Worm (Caenorhabditis elegans) whole organism, mixed stage, embryonic: Measurements from ENCODE around the gene irld-12.
"Not testable (repeated sequence)": the region's sequence is repeated elsewhere in the genome, so short reads cannot be mapped to it uniquely, and the experiment has no call there.

Experiments used
- M03D4.4 ChIP-seq: sonication (generic microtip); optimal IDR thresholded peaks from 2 replicates; lab custom pipeline; 2017; ENCODE audit warnings: mild to moderate bottlenecking, missing genetic modification characterization, missing compliant biosample characterization
- bed-3 ChIP-seq: fragments of 200-800 bp; sonication (Bioruptor generic); optimal IDR thresholded peaks from 3 replicates; lab custom pipeline; 2018; ENCODE audit warnings: mild to moderate bottlenecking, missing genetic modification characterization, moderate library complexity, missing compliant biosample characterization
- blmp-1 ChIP-seq: fragments of 150-350 bp; optimal IDR thresholded peaks from 2 replicates; lab custom pipeline; 2014; ENCODE audit warnings: missing biosample characterization, missing genetic modification characterization
- ceh-39 ChIP-seq: fragments of 150-350 bp; optimal IDR thresholded peaks from 2 replicates; lab custom pipeline; 2014; ENCODE audit warnings: missing biosample characterization, missing genetic modification characterization
- ceh-43 ChIP-seq: fragments of 200-800 bp; sonication (Bioruptor generic); optimal IDR thresholded peaks from 2 replicates; lab custom pipeline; 2018; ENCODE audit warnings: mild to moderate bottlenecking, missing genetic modification characterization, moderate library complexity, missing compliant biosample characterization
- ceh-83 ChIP-seq: fragments of 200-800 bp; sonication (Bioruptor generic); optimal IDR thresholded peaks from 2 replicates; lab custom pipeline; 2018; ENCODE audit warnings: mild to moderate bottlenecking, missing genetic modification characterization, missing compliant biosample characterization
- ces-1 ChIP-seq: fragments of 150-350 bp; optimal IDR thresholded peaks from 2 replicates; lab custom pipeline; 2014; ENCODE audit warnings: missing biosample characterization, missing genetic modification reagents, missing genetic modification characterization
- cnd-1 ChIP-seq: fragments of 200-800 bp; sonication (Bioruptor generic); optimal IDR thresholded peaks from 2 replicates; lab custom pipeline; 2018; ENCODE audit warnings: mild to moderate bottlenecking, missing genetic modification characterization, missing compliant biosample characterization
- drap-1 ChIP-seq: fragments of 200-800 bp; sonication (Bioruptor generic); optimal IDR thresholded peaks from 3 replicates; lab custom pipeline; 2018; ENCODE audit warnings: mild to moderate bottlenecking, missing genetic modification characterization, missing compliant biosample characterization
- elt-1 ChIP-seq: sonication (generic microtip); optimal IDR thresholded peaks from 2 replicates; lab custom pipeline; 2017; ENCODE audit warnings: missing genetic modification characterization, mild to moderate bottlenecking, missing compliant biosample characterization, antibody characterized with exemption, moderate library complexity, borderline replicate concordance; ENCODE audit not compliant: insufficient read depth
- elt-3 ChIP-seq: fragments of 150-350 bp; optimal IDR thresholded peaks from 2 replicates; lab custom pipeline; 2014; ENCODE audit warnings: missing biosample characterization, missing genetic modification characterization
- flh-1 ChIP-seq: fragments of 200-800 bp; sonication (Bioruptor generic); optimal IDR thresholded peaks from 2 replicates; lab custom pipeline; 2018; ENCODE audit warnings: mild to moderate bottlenecking, missing genetic modification characterization, moderate library complexity, missing compliant biosample characterization
- ham-2 ChIP-seq: fragments of 200-800 bp; sonication (Bioruptor generic); optimal IDR thresholded peaks from 2 replicates; lab custom pipeline; 2018; ENCODE audit warnings: mild to moderate bottlenecking, missing genetic modification characterization, missing compliant biosample characterization
- lin-13 ChIP-seq: fragments of 150-350 bp; optimal IDR thresholded peaks from 2 replicates; lab custom pipeline; 2014; ENCODE audit warnings: missing biosample characterization, missing genetic modification characterization
- lin-32 ChIP-seq: fragments of 200-800 bp; sonication (Bioruptor generic); optimal IDR thresholded peaks from 2 replicates; lab custom pipeline; 2018; ENCODE audit warnings: mild to moderate bottlenecking, missing genetic modification characterization, missing compliant biosample characterization
- mab-5 ChIP-seq: fragments of 150-350 bp; optimal IDR thresholded peaks from 2 replicates; lab custom pipeline; 2014; ENCODE audit warnings: missing biosample characterization, missing genetic modification characterization
- mep-1 ChIP-seq: fragments of 150-350 bp; optimal IDR thresholded peaks from 2 replicates; lab custom pipeline; 2017; ENCODE audit warnings: missing biosample characterization, missing genetic modification reagents, missing genetic modification characterization, inconsistent platforms
- nhr-12 ChIP-seq: fragments of 150-350 bp; optimal IDR thresholded peaks from 2 replicates; lab custom pipeline; 2014; ENCODE audit warnings: missing biosample characterization, missing genetic modification characterization
- nhr-237 ChIP-seq: fragments of 150-350 bp; optimal IDR thresholded peaks from 2 replicates; lab custom pipeline; 2014; ENCODE audit warnings: missing biosample characterization, missing genetic modification characterization
- nhr-28 ChIP-seq: fragments of 150-350 bp; optimal IDR thresholded peaks from 2 replicates; lab custom pipeline; 2014; ENCODE audit warnings: missing biosample characterization, missing genetic modification characterization
- nhr-76 ChIP-seq: sonication (generic microtip); optimal IDR thresholded peaks from 2 replicates; lab custom pipeline; 2017; ENCODE audit warnings: missing biosample characterization, missing genetic modification characterization
- pha-4 ChIP-seq: fragments of 150-350 bp; optimal IDR thresholded peaks from 2 replicates; lab custom pipeline; 2018; ENCODE audit warnings: missing biosample characterization, missing genetic modification reagents, missing genetic modification characterization
- sem-2 ChIP-seq: fragments of 200-800 bp; sonication (Bioruptor generic); optimal IDR thresholded peaks from 2 replicates; lab custom pipeline; 2018; ENCODE audit warnings: mild to moderate bottlenecking, missing genetic modification characterization, missing compliant biosample characterization
- snpc-4 ChIP-seq: fragments of 150-350 bp; optimal IDR thresholded peaks from 2 replicates; lab custom pipeline; 2014; ENCODE audit warnings: missing biosample characterization, missing genetic modification characterization
- sptf-1 ChIP-seq: sonication (generic microtip); optimal IDR thresholded peaks from 2 replicates; lab custom pipeline; 2017; ENCODE audit warnings: mild to moderate bottlenecking, missing genetic modification characterization, moderate library complexity, missing compliant biosample characterization
- tbx-8 ChIP-seq: fragments of 200-800 bp; sonication (Bioruptor generic); optimal IDR thresholded peaks from 2 replicates; lab custom pipeline; 2018; ENCODE audit warnings: mild to moderate bottlenecking, missing genetic modification characterization, moderate library complexity, missing compliant biosample characterization
- unc-39 ChIP-seq: fragments of 150-350 bp; optimal IDR thresholded peaks from 2 replicates; lab custom pipeline; 2014; ENCODE audit warnings: missing biosample characterization, missing genetic modification characterization
- unc-62 ChIP-seq: fragments of 150-350 bp; optimal IDR thresholded peaks from 2 replicates; lab custom pipeline; 2014; ENCODE audit warnings: missing biosample characterization, missing genetic modification reagents, missing genetic modification characterization
- zip-8 ChIP-seq: fragments of 150-350 bp; optimal IDR thresholded peaks from 2 replicates; lab custom pipeline; 2014; ENCODE audit warnings: missing biosample characterization, missing genetic modification characterization
- ztf-11 ChIP-seq: fragments of 150-350 bp; optimal IDR thresholded peaks from 2 replicates; lab custom pipeline; 2014; ENCODE audit warnings: missing biosample characterization, missing genetic modification characterization

Gene irld-12

ce11 chrV:3021306-3021705 is at the start of gene irld-12:
TSS of gene irld-12 (minus strand) at chrV:3021406.
- TF ChIP-seq sptf-1 (tag; lab: Kevin White, UChicago) (no peak), pha-4 (tag; lab: Kevin White, UChicago) (no peak), cnd-1 (tag; lab: Kevin White, UChicago) (no peak), ceh-43 (GFP tag; lab: Kevin White, UChicago) (no peak), mep-1 (tag; lab: Kevin White, UChicago) (no peak), flh-1 (GFP tag; lab: Kevin White, UChicago) (no peak), lin-32 (GFP tag; lab: Kevin White, UChicago) (no peak), ham-2 (GFP tag; lab: Kevin White, UChicago) (no peak), nhr-12 (tag; lab: Kevin White, UChicago) (no peak), nhr-76 (no peak), ceh-39 (tag; lab: Kevin White, UChicago) (no peak), ceh-83 (no peak), drap-1 (GFP tag; lab: Kevin White, UChicago) (no peak)

ce11 chrV:3069101-3069500 is 47.9 kb upstream of the irld-12 start, which contains the start of gene str-40:
TSS of gene str-40 (minus strand) at chrV:3069201.
- TF ChIP-seq snpc-4 (tag; lab: Kevin White, UChicago) (no peak), tbx-8 (GFP tag; lab: Kevin White, UChicago) (no peak), zip-8 (tag; lab: Kevin White, UChicago) (no peak), unc-39 (no peak), lin-13 (tag; lab: Kevin White, UChicago) (no peak)

- no peak for TF ChIP-seq ceh-39 (tag; lab: Kevin White, UChicago)
- no peak for TF ChIP-seq ces-1 (GFP tag; lab: Kevin White, UChicago)
- TF ChIP-seq blmp-1: no peak
- no peak for TF ChIP-seq drap-1 (GFP tag; lab: Kevin White, UChicago)
- TF ChIP-seq pha-4 (tag; lab: Kevin White, UChicago): no peak
- TF ChIP-seq elt-3 (tag; lab: Kevin White, UChicago): no peak
- TF ChIP-seq nhr-237 (tag; lab: Kevin White, UChicago): no peak
- no peak for TF ChIP-seq unc-62 (GFP tag; lab: Kevin White, UChicago)
- TF ChIP-seq ztf-11 (tag; lab: Kevin White, UChicago): no peak
- no peak for TF ChIP-seq cnd-1 (tag; lab: Kevin White, UChicago)
- TF ChIP-seq sptf-1 (tag; lab: Kevin White, UChicago): no peak
- no peak for TF ChIP-seq nhr-76
- TF ChIP-seq elt-1: no peak
- TF ChIP-seq tbx-8 (GFP tag; lab: Kevin White, UChicago): no peak
- no peak for TF ChIP-seq zip-8 (tag; lab: Kevin White, UChicago)
- no peak for TF ChIP-seq ham-2 (GFP tag; lab: Kevin White, UChicago)
Observed at ce11 chrV:3065928-3066327, 44.7 kb upstream of the irld-12 start, which contains the start of gene srh-185. TSS of gene srh-185 (plus strand) at chrV:3066228.

- not testable (repeated sequence) for TF ChIP-seq M03D4.4 (tag; lab: Kevin White, UChicago); mep-1 (tag; lab: Kevin White, UChicago); flh-1 (GFP tag; lab: Kevin White, UChicago)
Observed at ce11 chrV:3064418-3064817, 43.2 kb upstream of the irld-12 start, which contains the start of gene srt-16. TSS of gene srt-16 (minus strand) at chrV:3064518.

- TF ChIP-seq blmp-1: no peak
- TF ChIP-seq mab-5 (tag; lab: Kevin White, UChicago): no peak
- no peak for TF ChIP-seq drap-1 (GFP tag; lab: Kevin White, UChicago)
- no peak for TF ChIP-seq nhr-12 (tag; lab: Kevin White, UChicago)
- no peak for TF ChIP-seq zip-8 (tag; lab: Kevin White, UChicago)
- TF ChIP-seq ham-2 (GFP tag; lab: Kevin White, UChicago): no peak
- TF ChIP-seq tbx-8 (GFP tag; lab: Kevin White, UChicago): no peak
- no peak for TF ChIP-seq mep-1 (tag; lab: Kevin White, UChicago)
- no peak for TF ChIP-seq ceh-43 (GFP tag; lab: Kevin White, UChicago)
- no peak for TF ChIP-seq sem-2
- no peak for TF ChIP-seq bed-3 (GFP tag; lab: Kevin White, UChicago)
- TF ChIP-seq nhr-28 (tag; lab: Kevin White, UChicago): no peak
- no peak for TF ChIP-seq snpc-4 (tag; lab: Kevin White, UChicago)
- TF ChIP-seq flh-1 (GFP tag; lab: Kevin White, UChicago): no peak
- no peak for TF ChIP-seq elt-3 (tag; lab: Kevin White, UChicago)
- TF ChIP-seq, all 35 proteins: peak for 0
Observed at ce11 chrV:3062078-3062477, 40.9 kb upstream of the irld-12 start, which contains the start of gene srt-15. TSS of gene srt-15 (minus strand) at chrV:3062178.
